Worm (Caenorhabditis elegans) whole organism, L4 larva: ENCODE measurements around the gene chd-3.

Experiments
- aly-2 ChIP-seq: sonication (generic microtip); optimal IDR thresholded peaks from 2 replicates; lab custom pipeline; 2018; ENCODE audit warnings: missing biosample characterization, missing genetic modification characterization
- lin-15B ChIP-seq: fragments of 150-350 bp; sonication (generic microtip); optimal IDR thresholded peaks from 3 replicates; lab custom pipeline; 2014; ENCODE audit warnings: missing biosample characterization, missing genetic modification characterization
- lin-39 ChIP-seq: fragments of 150-350 bp; optimal IDR thresholded peaks from 2 replicates; lab custom pipeline; 2014; ENCODE audit warnings: missing biosample characterization, missing genetic modification reagents, missing genetic modification characterization
- nhr-77 ChIP-seq: fragments of 150-350 bp; optimal IDR thresholded peaks from 2 replicates; lab custom pipeline; 2014; ENCODE audit warnings: missing biosample characterization, missing genetic modification characterization

DNA sequence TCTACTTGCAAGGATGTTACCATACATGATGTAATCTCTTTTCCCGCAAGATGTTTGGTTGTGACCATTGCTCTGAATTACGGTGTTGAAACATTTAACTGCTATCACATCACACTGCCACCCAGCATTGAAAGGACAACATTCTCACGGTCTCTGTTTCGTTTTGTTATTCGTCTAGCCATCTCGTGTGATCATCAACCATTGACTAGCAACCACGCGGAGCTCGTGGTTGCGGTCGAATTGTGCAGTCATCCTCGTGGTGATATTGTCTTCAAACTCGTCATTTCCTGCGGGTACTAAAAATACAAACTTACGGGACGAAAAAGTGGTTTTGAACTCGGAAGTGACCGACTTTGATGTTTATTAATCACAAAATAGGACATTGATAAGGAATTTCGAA is 23.2 kb upstream of the chd-3 start:
- TF ChIP-seq lin-15B (tag; lab: Kevin White, UChicago), result no peak
- TF ChIP-seq lin-39 (tag; lab: Kevin White, UChicago), result no peak
- no peak for TF ChIP-seq nhr-77 (tag; lab: Kevin White, UChicago)
- TF ChIP-seq aly-2, result no peak
